Worm (Caenorhabditis elegans) whole organism, young adult: ENCODE results near the gene hal-2.
A peak's percentile ranks its signal among the peaks of the same experiment; 100 is the strongest.

Experiments
- F22D6.2 ChIP-seq: sonication (generic microtip); optimal IDR thresholded peaks from 2 replicates; lab custom pipeline; 2016; ENCODE audit warnings: mild to moderate bottlenecking, missing genetic modification characterization, missing compliant biosample characterization
- F33H1.4 ChIP-seq: fragments of 200-800 bp; sonication (Bioruptor generic); IDR thresholded peaks from 2 replicates; pipeline ENCODE4 v1.3.6; 2022; ENCODE audit warnings: missing genetic modification reagents, missing genetic modification characterization, missing compliant biosample characterization
- F37B4.10 ChIP-seq: fragments of 200-800 bp; sonication (Bioruptor generic); IDR thresholded peaks from 2 replicates; pipeline ENCODE4 v1.3.6; 2022; ENCODE audit warnings: missing genetic modification characterization, missing compliant biosample characterization
- T07F8.4 ChIP-seq: sonication (generic microtip); optimal IDR thresholded peaks from 2 replicates; lab custom pipeline; 2016; ENCODE audit warnings: mild to moderate bottlenecking, missing genetic modification characterization, moderate library complexity, missing compliant biosample characterization
- Y53G8AR.9 ChIP-seq: fragments of 200-800 bp; sonication (Bioruptor generic); conservative IDR thresholded peaks from 2 replicates; pipeline ENCODE4 v1.3.6; 2022; ENCODE audit warnings: missing genetic modification reagents, missing genetic modification characterization, missing compliant biosample characterization
- Y67H2A.10 ChIP-seq: fragments of 200-800 bp; sonication (Bioruptor generic); conservative IDR thresholded peaks from 2 replicates; pipeline ENCODE4 v1.3.6; 2022; ENCODE audit warnings: missing genetic modification reagents, missing genetic modification characterization, missing compliant biosample characterization
- ama-1 ChIP-seq, 3 experiments: fragments of 150-350 bp in 1 of 3; sonication (generic microtip) in 2 of 3; optimal IDR thresholded peaks; 2 replicates each; lab custom pipeline; 2014 to 2018; ENCODE audit warnings: missing biosample characterization in 2 of 3, missing genetic modification characterization in 2 of 3, missing genetic modification reagents in 2 of 3
- bed-2 ChIP-seq: fragments of 200-800 bp; sonication (Bioruptor generic); IDR thresholded peaks from 2 replicates; pipeline ENCODE4 v1.3.6; 2022; ENCODE audit warnings: missing genetic modification reagents, missing genetic modification characterization, missing compliant biosample characterization
- cebp-2 ChIP-seq: fragments of 200-800 bp; sonication (Bioruptor generic); IDR thresholded peaks from 2 replicates; pipeline ENCODE4 v1.3.6; 2022; ENCODE audit warnings: missing genetic modification characterization, missing compliant biosample characterization
- ceh-100 ChIP-seq: fragments of 200-800 bp; sonication (Bioruptor generic); IDR thresholded peaks from 2 replicates; pipeline ENCODE4 v1.3.6; 2022; ENCODE audit warnings: missing genetic modification reagents, missing genetic modification characterization, missing compliant biosample characterization
- ceh-27 ChIP-seq: fragments of 200-800 bp; sonication (Bioruptor generic); optimal IDR thresholded peaks from 2 replicates; lab custom pipeline; 2018; ENCODE audit warnings: mild to moderate bottlenecking, missing genetic modification characterization, moderate library complexity, missing compliant biosample characterization
- ceh-79 ChIP-seq: sonication (generic microtip); optimal IDR thresholded peaks from 2 replicates; lab custom pipeline; 2017; ENCODE audit warnings: mild to moderate bottlenecking, missing genetic modification characterization, missing compliant biosample characterization
- dox-1 ChIP-seq: fragments of 200-800 bp; sonication (Bioruptor generic); IDR thresholded peaks from 2 replicates; pipeline ENCODE4 v1.3.6; 2022; ENCODE audit warnings: missing genetic modification reagents, missing genetic modification characterization, missing compliant biosample characterization
- efl-1 ChIP-seq: fragments of 150-350 bp; optimal IDR thresholded peaks from 2 replicates; lab custom pipeline; 2014; ENCODE audit warnings: missing biosample characterization, missing genetic modification reagents, missing genetic modification characterization
- egl-18 ChIP-seq: fragments of 200-800 bp; sonication (Bioruptor generic); IDR thresholded peaks from 2 replicates; pipeline ENCODE4 v1.3.6; 2022; ENCODE audit warnings: missing genetic modification reagents, missing genetic modification characterization, missing compliant biosample characterization
- egl-44 ChIP-seq: fragments of 200-800 bp; sonication (Bioruptor generic); IDR thresholded peaks from 2 replicates; pipeline ENCODE4 v1.3.6; 2022; ENCODE audit warnings: missing genetic modification reagents, missing genetic modification characterization, missing compliant biosample characterization
- egrh-3 ChIP-seq: fragments of 200-800 bp; sonication (Bioruptor generic); IDR thresholded peaks from 2 replicates; pipeline ENCODE4 v1.3.6; 2022; ENCODE audit warnings: missing genetic modification reagents, missing genetic modification characterization, missing compliant biosample characterization
- ekl-4 ChIP-seq: fragments of 200-800 bp; sonication (Bioruptor generic); IDR thresholded peaks from 2 replicates; pipeline ENCODE4 v1.3.6; 2022; ENCODE audit warnings: missing genetic modification reagents, missing genetic modification characterization, missing compliant biosample characterization
- ets-4 ChIP-seq: fragments of 200-800 bp; sonication (Bioruptor generic); optimal IDR thresholded peaks from 2 replicates; lab custom pipeline; 2018; ENCODE audit warnings: mild to moderate bottlenecking, missing genetic modification characterization, missing compliant biosample characterization
- gei-17 ChIP-seq: fragments of 200-800 bp; sonication (Bioruptor generic); optimal IDR thresholded peaks from 2 replicates; lab custom pipeline; 2018; ENCODE audit warnings: mild to moderate bottlenecking, missing genetic modification characterization, missing compliant biosample characterization
- hlh-12 ChIP-seq: sonication (generic microtip); optimal IDR thresholded peaks from 2 replicates; lab custom pipeline; 2016; ENCODE audit warnings: missing genetic modification characterization, missing compliant biosample characterization
- hlh-26 ChIP-seq: fragments of 200-800 bp; sonication (Bioruptor generic); conservative IDR thresholded peaks from 2 replicates; pipeline ENCODE4 v1.3.6; 2022; ENCODE audit warnings: missing genetic modification reagents, missing genetic modification characterization, missing compliant biosample characterization
- hmg-1.2 ChIP-seq: fragments of 200-800 bp; sonication (Bioruptor generic); IDR thresholded peaks from 2 replicates; pipeline ENCODE4 v1.3.6; 2022; ENCODE audit warnings: missing genetic modification reagents, missing genetic modification characterization, missing compliant biosample characterization
- hrde-1 ChIP-seq: sonication (generic microtip); optimal IDR thresholded peaks from 2 replicates; lab custom pipeline; 2016; ENCODE audit warnings: missing genetic modification characterization, mild to moderate bottlenecking, missing compliant biosample characterization, moderate library complexity, missing genotype, missing genetic modification reagents, borderline replicate concordance
- let-607 ChIP-seq, 2 experiments: fragments of 200-800 bp in 1 of 2; sonication (Bioruptor generic) in 1 of 2; sonication (generic microtip) in 1 of 2; optimal IDR thresholded peaks; 2 replicates each; lab custom pipeline; 2016 to 2018; ENCODE audit warnings: mild to moderate bottlenecking in 2 of 2, missing compliant biosample characterization in 2 of 2, missing genetic modification characterization in 2 of 2, moderate library complexity in 2 of 2, missing genotype in 1 of 2
- lin-40 ChIP-seq: sonication (generic microtip); optimal IDR thresholded peaks from 2 replicates; lab custom pipeline; 2016; ENCODE audit warnings: missing genetic modification characterization, mild to moderate bottlenecking, missing compliant biosample characterization, missing genotype, missing genetic modification reagents
- lsl-1 ChIP-seq: fragments of 200-800 bp; sonication (Bioruptor generic); optimal IDR thresholded peaks from 2 replicates; lab custom pipeline; 2018; ENCODE audit warnings: mild to moderate bottlenecking, missing genetic modification characterization, moderate library complexity, missing compliant biosample characterization
- madf-6 ChIP-seq: fragments of 200-800 bp; sonication (Bioruptor generic); IDR thresholded peaks from 2 replicates; pipeline ENCODE4 v1.3.6; 2022; ENCODE audit warnings: missing genetic modification reagents, missing genetic modification characterization, missing compliant biosample characterization
- madf-8 ChIP-seq: fragments of 200-800 bp; sonication (Bioruptor generic); conservative IDR thresholded peaks from 2 replicates; pipeline ENCODE4 v1.3.6; 2022; ENCODE audit warnings: missing genetic modification reagents, missing genetic modification characterization, missing compliant biosample characterization
- mes-4 ChIP-seq: sonication (generic microtip); optimal IDR thresholded peaks from 2 replicates; lab custom pipeline; 2016; ENCODE audit warnings: missing genotype, missing genetic modification characterization, missing compliant biosample characterization
- nfyb-1 ChIP-seq: fragments of 200-800 bp; sonication (Bioruptor generic); IDR thresholded peaks from 2 replicates; pipeline ENCODE4 v1.3.6; 2022; ENCODE audit warnings: missing genetic modification reagents, missing genetic modification characterization, missing compliant biosample characterization
- nhr-179 ChIP-seq: sonication (generic microtip); optimal IDR thresholded peaks from 2 replicates; lab custom pipeline; 2016; ENCODE audit warnings: mild to moderate bottlenecking, missing genetic modification characterization, missing compliant biosample characterization
- nhr-80 ChIP-seq: sonication (generic microtip); optimal IDR thresholded peaks from 2 replicates; lab custom pipeline; 2016; ENCODE audit warnings: missing genetic modification characterization, missing compliant biosample characterization
- rpc-1 ChIP-seq, 2 experiments: fragments of 150-350 bp in 1 of 2; sonication (generic microtip) in 1 of 2; optimal IDR thresholded peaks; 2 replicates each; lab custom pipeline; 2014 to 2018; ENCODE audit warnings: missing biosample characterization in 1 of 2, missing genetic modification characterization in 1 of 2, missing genetic modification reagents in 1 of 2, missing genotype in 1 of 2
- sea-2 ChIP-seq: fragments of 200-800 bp; sonication (Bioruptor generic); IDR thresholded peaks from 2 replicates; pipeline ENCODE4 v1.3.6; 2022; ENCODE audit warnings: missing genetic modification characterization, missing compliant biosample characterization
- snpc-4 ChIP-seq, 5 experiments: fragments of 150-350 bp in 1 of 5; sonication (generic microtip) in 4 of 5; optimal IDR thresholded peaks; 2 replicates each; lab custom pipeline; 2014 to 2018; ENCODE audit warnings: missing genetic modification characterization in 5 of 5, missing biosample characterization in 3 of 5, antibody characterized with exemption in 2 of 5, mild to moderate bottlenecking in 2 of 5, missing compliant biosample characterization in 2 of 5, missing genotype in 2 of 5, moderate library complexity in 2 of 5, missing genetic modification reagents in 1 of 5
- somi-1 ChIP-seq: fragments of 200-800 bp; sonication (Bioruptor generic); optimal IDR thresholded peaks from 2 replicates; lab custom pipeline; 2018; ENCODE audit warnings: mild to moderate bottlenecking, missing genetic modification characterization, missing compliant biosample characterization
- zfh-2 ChIP-seq: fragments of 200-800 bp; sonication (Bioruptor generic); conservative IDR thresholded peaks from 2 replicates; pipeline ENCODE4 v1.3.6; 2022; ENCODE audit warnings: missing genetic modification reagents, missing genetic modification characterization, missing compliant biosample characterization
- zim-3 ChIP-seq: sonication (generic microtip); optimal IDR thresholded peaks from 2 replicates; lab custom pipeline; 2017; ENCODE audit warnings: mild to moderate bottlenecking, missing genetic modification characterization, moderate library complexity, missing compliant biosample characterization
- ztf-18 ChIP-seq: sonication (generic microtip); optimal IDR thresholded peaks from 2 replicates; lab custom pipeline; 2016; ENCODE audit warnings: missing genotype, mild to moderate bottlenecking, missing genetic modification characterization, missing compliant biosample characterization
- ztf-26 ChIP-seq: sonication (generic microtip); optimal IDR thresholded peaks from 2 replicates; lab custom pipeline; 2017; ENCODE audit warnings: missing genetic modification characterization, missing compliant biosample characterization

hal-2 gene

DNA sequence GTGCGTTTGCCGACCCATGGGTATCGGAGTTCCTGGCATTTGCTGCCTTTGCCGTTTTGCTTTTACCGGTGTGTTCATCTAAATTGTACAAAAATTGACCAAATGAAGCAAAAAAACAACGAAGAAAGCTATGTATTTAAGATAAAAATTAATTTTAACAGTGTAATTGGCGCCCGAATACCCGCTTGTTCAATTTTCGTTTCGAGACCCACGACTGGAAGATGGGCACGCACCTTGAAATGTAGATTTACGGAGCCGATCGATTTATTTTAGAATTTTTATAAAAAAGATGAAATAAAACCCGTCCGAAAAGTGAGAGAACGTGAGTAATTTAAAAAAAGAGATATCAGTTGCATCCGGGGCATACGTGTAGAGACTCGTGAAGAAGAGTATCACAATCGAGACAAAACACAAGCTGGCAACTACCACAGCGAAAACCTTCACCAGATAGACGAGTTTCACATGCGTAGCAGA, at the start of gene hal-2:
Gene hal-2, minus strand, starts transcription at position 424 of the 474 bp plus-strand sequence.
- TF ChIP-seq gei-17 (GFP tag; lab: Kevin White, UChicago) (no peak), sea-2 (GFP tag; lab: Robert Waterston, UW) (no peak), efl-1 (GFP tag; lab: Kevin White, UChicago) (peak; percentile 71), cebp-2 (no peak), madf-8 (GFP tag; lab: Robert Waterston, UW) (0 out of 2 replicates have a peak, but pooled peaks have one; percentile 7), mes-4 (tag; lab: Kevin White, UChicago) (no peak), F33H1.4 (GFP tag; lab: Robert Waterston, UW) (peak; percentile 73), ceh-27 (GFP tag; lab: Kevin White, UChicago) (no peak), egrh-3 (GFP tag; lab: Robert Waterston, UW) (no peak), snpc-4 (GFP tag; optimal IDR thresholded peaks at IDR 0.05; lab: Kevin White, UChicago) (no peak), snpc-4 (tag; optimal IDR thresholded peaks at IDR 0.05; lab: Kevin White, UChicago) (no peak), hlh-12 (no peak), madf-6 (peak; percentile 33; the same call in 1 of the 2 replicates), ceh-79 (tag; lab: Kevin White, UChicago) (no peak), lsl-1 (peak; percentile 36)

DNA sequence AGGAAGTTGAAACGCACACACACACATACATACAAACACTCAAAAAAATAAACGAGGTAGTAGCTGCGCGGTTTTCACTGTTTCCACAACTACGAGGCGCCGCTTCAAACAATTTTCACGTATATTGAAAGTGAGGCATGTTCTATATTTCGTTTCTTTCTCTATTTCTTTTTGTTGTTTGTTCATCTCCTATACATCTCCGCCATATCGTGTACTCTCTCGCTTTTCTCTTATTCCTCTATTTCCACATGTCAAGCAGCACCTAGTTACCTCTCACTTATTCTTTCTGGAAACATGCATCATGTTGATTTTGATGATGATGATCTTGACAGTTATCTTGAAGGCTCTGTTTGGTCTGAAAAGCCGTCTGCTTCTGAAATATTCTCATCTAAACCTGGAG, 48.0 kb upstream of the hal-2 start, which contains the start of gene ZK1128.7:
Gene ZK1128.7, plus strand, starts transcription at position 229 of the 400 bp plus-strand sequence.
- TF ChIP-seq rpc-1 (optimal IDR thresholded peaks at IDR 0.05; lab: Kevin White, UChicago) = no peak
- no peak for TF ChIP-seq rpc-1 (tag; optimal IDR thresholded peaks at IDR 0.05; lab: Kevin White, UChicago)
- TF ChIP-seq hrde-1 (tag; lab: Kevin White, UChicago) = no peak
- TF ChIP-seq hmg-1.2 (GFP tag; lab: Robert Waterston, UW) = peak; percentile 23; the same call in 1 of the 2 replicates
- TF ChIP-seq zim-3 (tag; lab: Kevin White, UChicago) = no peak
- TF ChIP-seq ztf-26 = peak; percentile 1
- TF ChIP-seq ets-4 (GFP tag; lab: Kevin White, UChicago) = no peak
- TF ChIP-seq lin-40 = peak; percentile 2
- no peak for TF ChIP-seq bed-2 (GFP tag; lab: Robert Waterston, UW)
- no peak for TF ChIP-seq lsl-1
- TF ChIP-seq nfyb-1 = 0 out of 2 replicates have a peak, but pooled peaks have one; percentile 11

DNA sequence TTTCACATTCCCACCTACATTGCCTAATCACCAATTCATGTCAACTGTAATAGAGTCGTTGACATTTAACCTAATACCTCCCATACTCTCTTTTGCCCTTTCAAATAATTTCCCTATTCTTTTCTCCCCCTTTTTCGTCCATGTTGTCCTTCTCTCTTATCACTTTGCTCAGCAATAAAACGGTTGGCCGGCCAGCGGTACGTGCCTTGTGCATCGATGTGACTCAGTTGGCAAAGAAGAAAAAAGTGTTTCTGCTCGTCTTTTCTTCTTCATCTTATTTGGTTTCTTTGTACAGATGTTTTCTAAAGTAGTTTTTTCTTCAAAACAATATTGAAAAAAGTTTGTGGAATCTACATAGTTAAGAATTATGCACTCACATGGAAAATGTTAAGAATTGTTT, 45.8 kb upstream of the hal-2 start:
- TF ChIP-seq ztf-18 (tag; lab: Kevin White, UChicago) = no peak
- TF ChIP-seq Y67H2A.10 (GFP tag; lab: Robert Waterston, UW) = no peak
- no peak for TF ChIP-seq zfh-2
- TF ChIP-seq somi-1 (GFP tag; lab: Kevin White, UChicago) = no peak
- no peak for TF ChIP-seq T07F8.4
- TF ChIP-seq nhr-80 = peak; percentile 59
- TF ChIP-seq Y53G8AR.9 (GFP tag; lab: Robert Waterston, UW) = no peak

DNA sequence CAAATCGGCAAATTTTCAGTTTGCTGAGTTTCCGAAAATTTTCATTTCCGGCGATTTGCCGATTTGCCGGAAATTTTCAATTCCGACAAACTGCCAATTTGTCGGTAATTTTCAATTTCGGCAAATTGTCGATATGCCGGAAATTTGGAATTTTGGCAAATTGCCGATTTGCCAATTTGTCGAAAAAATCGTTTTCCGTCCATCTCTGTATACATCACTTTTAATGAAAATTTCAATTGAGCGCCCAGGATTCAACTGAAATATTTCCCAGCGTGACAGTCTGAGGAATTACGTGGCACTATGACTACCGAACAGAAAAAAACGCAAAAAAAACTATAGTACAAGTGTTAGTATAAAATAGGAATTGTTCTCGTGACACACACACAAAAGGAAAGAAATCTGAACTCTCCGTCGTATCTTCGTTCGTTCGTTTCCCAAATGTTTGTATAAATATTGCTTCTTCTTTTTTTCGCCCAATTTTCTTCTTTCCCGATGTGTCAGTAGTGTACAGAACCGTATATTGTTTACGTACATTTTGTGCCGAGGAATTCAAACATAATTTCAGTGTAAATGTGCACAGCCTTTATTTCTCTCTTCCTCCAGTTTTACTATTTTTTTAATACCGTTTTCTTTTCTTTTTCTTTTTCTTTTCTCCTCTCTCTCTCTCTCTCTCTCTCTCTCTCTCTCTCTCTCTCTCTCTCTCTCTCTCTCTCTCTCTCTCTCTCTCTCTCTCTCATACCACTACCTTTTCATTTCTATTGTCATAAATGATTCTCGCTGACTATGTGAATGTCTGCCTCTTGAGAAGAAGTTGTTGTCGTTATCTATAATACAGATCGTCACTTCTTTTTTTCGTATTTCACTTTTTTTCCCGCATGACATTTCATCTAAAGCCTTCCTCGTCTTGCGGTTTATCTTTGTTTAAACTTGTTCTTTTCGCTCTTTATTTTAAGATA, 44.0 kb upstream of the hal-2 start:
- TF ChIP-seq ama-1 (optimal IDR thresholded peaks at IDR 0.05; lab: Kevin White, UChicago) = no peak
- TF ChIP-seq ama-1 (GFP tag; optimal IDR thresholded peaks at IDR 0.05; lab: Kevin White, UChicago) = no peak
- no peak for TF ChIP-seq F22D6.2 (tag; lab: Kevin White, UChicago)
- TF ChIP-seq rpc-1 (optimal IDR thresholded peaks at IDR 0.05; lab: Kevin White, UChicago) = no peak
- no peak for TF ChIP-seq rpc-1 (tag; optimal IDR thresholded peaks at IDR 0.05; lab: Kevin White, UChicago)
- peak; percentile 27 for TF ChIP-seq ztf-26
- TF ChIP-seq ceh-100 (GFP tag; lab: Robert Waterston, UW) = no peak
- TF ChIP-seq ekl-4 (GFP tag; lab: Robert Waterston, UW) = no peak
- no peak for TF ChIP-seq nhr-179 (tag; lab: Kevin White, UChicago)
- TF ChIP-seq egl-44 (GFP tag; lab: Robert Waterston, UW) = 0 out of 2 replicates have a peak, but pooled peaks have one; percentile 27
- no peak for TF ChIP-seq F37B4.10 (GFP tag; lab: Robert Waterston, UW)
- TF ChIP-seq let-607 (tag; optimal IDR thresholded peaks at IDR 0.05; lab: Kevin White, UChicago) = no peak
- TF ChIP-seq dox-1 (GFP tag; lab: Robert Waterston, UW) = peak; percentile 27; the same call in 1 of the 2 replicates
- TF ChIP-seq hlh-26 = no peak
- no peak for TF ChIP-seq ceh-79 (tag; lab: Kevin White, UChicago)
- no peak for TF ChIP-seq madf-8 (GFP tag; lab: Robert Waterston, UW)
- no peak for TF ChIP-seq egl-18 (GFP tag; lab: Robert Waterston, UW)
